Fruit fly (Drosophila melanogaster) whole organism, pupa: ENCODE data around the gene Glut1.

Experiments used
- CG12605 ChIP-seq: fragments of 200-800 bp; sonication (Bioruptor generic); IDR thresholded peaks from 2 replicates; pipeline ENCODE4 v1.3.6; 2022; ENCODE audit warnings: missing biosample characterization, missing genetic modification characterization
- CG13204 ChIP-seq: fragments of 200-800 bp; sonication (Bioruptor generic); optimal IDR thresholded peaks from 2 replicates; lab custom pipeline; 2018; ENCODE audit warnings: missing biosample characterization, mild to moderate bottlenecking, missing genetic modification characterization, moderate library complexity
- CG14655 ChIP-seq: fragments of 200-800 bp; sonication (Bioruptor generic); optimal IDR thresholded peaks from 3 replicates; lab custom pipeline; 2017; ENCODE audit warnings: mild to moderate bottlenecking, missing biosample characterization, missing genetic modification reagents, missing genetic modification characterization
- CG15710 ChIP-seq: fragments of 200-800 bp; sonication (Bioruptor generic); optimal IDR thresholded peaks from 2 replicates; lab custom pipeline; 2018; ENCODE audit warnings: missing biosample characterization, mild to moderate bottlenecking, missing genetic modification characterization, moderate library complexity
- CG32121 ChIP-seq: fragments of 200-800 bp; sonication (Bioruptor generic); IDR thresholded peaks from 2 replicates; pipeline ENCODE4 v1.3.6; 2022; ENCODE audit warnings: missing biosample characterization, missing genetic modification characterization
- CG34367 ChIP-seq: fragments of 200-800 bp; sonication (Bioruptor generic); optimal IDR thresholded peaks from 2 replicates; lab custom pipeline; 2018; ENCODE audit warnings: missing biosample characterization, mild to moderate bottlenecking, missing genetic modification characterization
- CG4496 ChIP-seq: fragments of 200-800 bp; sonication (Bioruptor generic); IDR thresholded peaks from 3 replicates; pipeline ENCODE4 v1.3.6; 2022; ENCODE audit warnings: missing biosample characterization, missing genetic modification characterization
- CG8159 ChIP-seq: fragments of 200-800 bp; sonication (Bioruptor generic); optimal IDR thresholded peaks from 3 replicates; lab custom pipeline; 2018; ENCODE audit warnings: missing biosample characterization, mild to moderate bottlenecking, missing genetic modification characterization, moderate library complexity
- CG8301 ChIP-seq: fragments of 200-800 bp; sonication (Bioruptor generic); optimal IDR thresholded peaks from 2 replicates; lab custom pipeline; 2018; ENCODE audit warnings: missing biosample characterization, mild to moderate bottlenecking, missing genetic modification characterization
- CG9948 ChIP-seq: fragments of 200-800 bp; sonication (Bioruptor generic); optimal IDR thresholded peaks from 2 replicates; lab custom pipeline; 2018; ENCODE audit warnings: missing biosample characterization, mild to moderate bottlenecking, missing genetic modification characterization, moderate library complexity
- D1 ChIP-seq: fragments of 200-800 bp; sonication (Bioruptor generic); optimal IDR thresholded peaks from 2 replicates; lab custom pipeline; 2018; ENCODE audit warnings: missing biosample characterization, mild to moderate bottlenecking, missing genetic modification characterization, moderate library complexity
- Ets98B ChIP-seq: fragments of 200-800 bp; sonication (Bioruptor generic); IDR thresholded peaks from 2 replicates; pipeline ENCODE4 v1.3.6; 2022; ENCODE audit warnings: missing biosample characterization, missing genetic modification characterization
- Snoo ChIP-seq: fragments of 200-800 bp; sonication (Bioruptor generic); optimal IDR thresholded peaks from 3 replicates; lab custom pipeline; 2017; ENCODE audit warnings: missing biosample characterization, mild to moderate bottlenecking, missing genetic modification characterization, inconsistent platforms
- gl ChIP-seq: fragments of 200-800 bp; sonication (Bioruptor generic); optimal IDR thresholded peaks from 2 replicates; lab custom pipeline; 2018; ENCODE audit warnings: missing biosample characterization, mild to moderate bottlenecking, missing genetic modification characterization
- rn ChIP-seq: fragments of 200-800 bp; sonication (Bioruptor generic); IDR thresholded peaks from 2 replicates; pipeline ENCODE4 v1.3.6; 2022; ENCODE audit warnings: missing biosample characterization, missing genetic modification characterization

Gene Glut1

DNA sequence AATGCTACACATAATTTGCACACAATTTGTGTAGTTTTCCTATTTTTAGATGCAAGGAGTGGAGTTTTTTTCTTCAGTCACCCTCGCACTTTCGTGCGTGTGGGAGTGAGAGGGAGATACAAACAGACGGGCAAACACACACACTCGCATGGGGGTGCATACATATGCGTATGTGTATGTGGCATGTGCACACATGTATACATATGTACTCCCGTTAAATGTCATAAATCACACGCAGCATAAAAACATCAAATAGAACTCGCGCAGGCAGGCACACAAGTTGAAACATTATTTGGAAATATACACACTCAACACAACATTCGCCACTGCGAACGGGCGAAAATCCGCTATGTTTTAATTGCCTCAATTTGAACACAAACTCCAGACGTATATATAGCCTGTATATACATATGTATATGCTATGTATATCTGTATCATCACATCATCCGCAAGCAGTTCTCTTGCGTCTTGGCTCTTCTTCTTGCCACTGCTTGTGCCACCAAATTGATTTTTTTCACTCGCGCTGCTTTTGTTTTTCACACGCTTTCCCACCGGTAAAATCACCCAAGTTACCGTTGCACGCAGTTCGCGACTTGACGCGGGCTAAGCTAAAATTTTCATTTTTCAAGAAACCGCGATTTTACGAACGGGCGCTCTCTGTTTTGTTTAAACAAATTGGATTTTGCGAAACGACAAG lies 120.5 kb downstream of the Glut1 start, which contains the start of the genes CG9205 and trio:
CG9205 (plus strand) TSS at position 508 of the 697 bp plus-strand sequence.
trio (minus strand) TSS at position 686 of the 697 bp plus-strand sequence.
- TF ChIP-seq Ets98B (GFP tag; lab: Robert Waterston, UW) (no peak), Snoo (no peak), CG32121 (GFP tag; lab: Robert Waterston, UW) (peak; percentile 31; the same call in 1 of the 2 replicates), CG9948 (tag; lab: Kevin White, UChicago) (no peak)

DNA sequence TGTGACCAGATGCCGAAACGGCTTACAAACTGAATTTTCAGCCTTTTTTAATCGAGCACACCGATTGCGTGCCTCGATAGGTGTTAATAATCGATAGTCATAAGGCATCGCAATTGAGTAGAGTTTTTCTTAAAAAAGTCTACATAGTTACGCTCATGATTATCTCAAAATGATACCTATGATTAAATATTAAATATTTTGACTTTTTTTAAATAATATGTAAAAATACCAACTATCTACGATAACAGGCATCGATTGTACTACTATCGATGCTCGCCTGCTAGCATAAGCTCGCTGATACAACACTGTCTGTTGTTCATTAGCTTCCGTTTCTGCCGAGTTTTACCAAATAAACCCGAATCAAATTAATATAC lies 121.0 kb downstream of the Glut1 start:
- TF ChIP-seq CG8159 (tag; lab: Kevin White, UChicago) (peak; percentile 17), CG15710 (tag; lab: Kevin White, UChicago) (peak; percentile 12), CG4496 (GFP tag; lab: Robert Waterston, UW) (peak; percentile 41; the same call in 1 of the 3 replicates), Ets98B (GFP tag; lab: Robert Waterston, UW) (no peak)

DNA sequence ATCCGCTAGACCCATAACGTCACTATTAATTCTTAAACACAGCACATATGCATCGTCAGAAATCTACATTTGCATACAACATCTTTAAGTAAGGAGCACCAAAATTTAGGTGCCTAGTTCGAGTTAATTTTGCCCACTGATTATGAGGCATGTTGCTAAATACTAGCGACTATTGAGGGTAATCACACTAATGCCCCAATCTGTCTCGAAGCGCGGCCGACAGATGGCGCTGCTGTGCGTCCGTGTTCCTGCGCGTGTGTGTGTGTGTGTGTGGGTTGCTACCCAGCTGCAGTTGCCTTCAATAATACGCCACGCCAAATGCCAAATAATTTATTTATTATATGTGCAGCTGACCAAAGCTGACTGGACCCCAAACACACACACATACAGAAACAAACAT lies 127.5 kb downstream of the Glut1 start:
- no peak for TF ChIP-seq CG34367 (tag; lab: Kevin White, UChicago)
- no peak for TF ChIP-seq D1 (tag; lab: Kevin White, UChicago)
- TF ChIP-seq Ets98B (GFP tag; lab: Robert Waterston, UW): no peak
- TF ChIP-seq rn (GFP tag; lab: Robert Waterston, UW): no peak
- no peak for TF ChIP-seq CG12605 (GFP tag; lab: Robert Waterston, UW)
- no peak for TF ChIP-seq CG14655 (GFP tag; lab: Kevin White, UChicago)
- TF ChIP-seq CG32121 (GFP tag; lab: Robert Waterston, UW): no peak
- TF ChIP-seq CG8301 (tag; lab: Kevin White, UChicago): no peak
- no peak for TF ChIP-seq Snoo
- TF ChIP-seq CG8159 (tag; lab: Kevin White, UChicago): no peak
- no peak for TF ChIP-seq CG4496 (GFP tag; lab: Robert Waterston, UW)
- no peak for TF ChIP-seq CG9948 (tag; lab: Kevin White, UChicago)
- no peak for TF ChIP-seq gl (tag; lab: Kevin White, UChicago)
- TF ChIP-seq CG13204 (GFP tag; lab: Kevin White, UChicago): no peak
